Worm (Caenorhabditis elegans): Measurements from ENCODE around the gene F32H5.1.

The F32H5.1 gene

ce11 chrV:13357652-13358281, at the start of gene F32H5.1:
TSS of gene F32H5.1 (minus strand) at chrV:13358037.
- TF ChIP-seq lir-3 (tag; optimal IDR thresholded peaks at IDR 0.05) = no peak
- no peak for TF ChIP-seq daf-19 (GFP tag; conservative IDR thresholded peaks at IDR 0.05)
- TF ChIP-seq nhr-48 (tag; optimal IDR thresholded peaks at IDR 0.05) = no peak
- TF ChIP-seq hmg-1.1 (GFP tag; IDR thresholded peaks at IDR 0.05) = no peak
- TF ChIP-seq mes-2 (tag; optimal IDR thresholded peaks at IDR 0.05; ENCODE audit: poor library complexity, severe bottlenecking) = no peak
- TF ChIP-seq tra-1 (GFP tag; IDR thresholded peaks at IDR 0.05) = no peak
- TF ChIP-seq nhr-41 (GFP tag; IDR thresholded peaks at IDR 0.05) = no peak
- TF ChIP-seq set-16 (GFP tag; IDR thresholded peaks at IDR 0.05) = no peak
- TF ChIP-seq zip-2 (tag; optimal IDR thresholded peaks at IDR 0.05) = no peak
- TF ChIP-seq dve-1 (tag; optimal IDR thresholded peaks at IDR 0.05; ENCODE audit: insufficient read depth) = peak; percentile 31
- TF ChIP-seq madf-5 (GFP tag; IDR thresholded peaks at IDR 0.05) = no peak
- TF ChIP-seq lsy-2 (tag; optimal IDR thresholded peaks at IDR 0.05) = peak in 1 of 2 experiments; percentile 11
- no peak for TF ChIP-seq lin-13 (GFP tag; optimal IDR thresholded peaks at IDR 0.05)
- TF ChIP-seq nhr-76 (tag; optimal IDR thresholded peaks at IDR 0.05) = no peak
- no peak for TF ChIP-seq attf-4 (tag; optimal IDR thresholded peaks at IDR 0.05)
- no peak for TF ChIP-seq snpc-1.2 (GFP tag; IDR thresholded peaks at IDR 0.05)
- TF ChIP-seq skn-1 (tag; optimal IDR thresholded peaks at IDR 0.05) = no peak
- TF ChIP-seq lin-29 (GFP tag; IDR thresholded peaks at IDR 0.05) = no peak
- TF ChIP-seq nhr-102 (tag; optimal IDR thresholded peaks at IDR 0.05) = no peak
- no peak for TF ChIP-seq zfp-2 (tag; optimal IDR thresholded peaks at IDR 0.05)
- TF ChIP-seq snpc-4 (tag; optimal IDR thresholded peaks at IDR 0.05) = no peak
- TF ChIP-seq cey-2 (tag; optimal IDR thresholded peaks at IDR 0.05; ENCODE audit: borderline replicate concordance, insufficient read depth) = no peak
- TF ChIP-seq nhr-11 (tag; optimal IDR thresholded peaks at IDR 0.05) = no peak
- no peak for TF ChIP-seq unc-130 (GFP tag; optimal IDR thresholded peaks at IDR 0.05)
- no peak for TF ChIP-seq lin-15B (tag; optimal IDR thresholded peaks at IDR 0.05)
- no peak for TF ChIP-seq dmd-8 (GFP tag; IDR thresholded peaks at IDR 0.05)
- TF ChIP-seq aly-2 (tag; optimal IDR thresholded peaks at IDR 0.05) = no peak
- TF ChIP-seq unc-39 (tag; optimal IDR thresholded peaks at IDR 0.05) = no peak
- TF ChIP-seq nhr-28 (tag; optimal IDR thresholded peaks at IDR 0.05) = peak; percentile 42
- no peak for TF ChIP-seq Y105C5A.15 (GFP tag; IDR thresholded peaks at IDR 0.05)
- TF ChIP-seq lin-39 (tag; optimal IDR thresholded peaks at IDR 0.05) = no peak
- no peak for TF ChIP-seq pha-4 (GFP tag; IDR thresholded peaks at IDR 0.05)
- no peak for TF ChIP-seq pha-4 (tag; optimal IDR thresholded peaks at IDR 0.05)
- no peak for TF ChIP-seq ctbp-1 (GFP tag; IDR thresholded peaks at IDR 0.05)
- no peak for TF ChIP-seq hlh-30 (tag; optimal IDR thresholded peaks at IDR 0.05; ENCODE audit: insufficient read depth)
- TF ChIP-seq duxl-1 (tag; optimal IDR thresholded peaks at IDR 0.05; ENCODE audit: poor library complexity) = no peak
- no peak for TF ChIP-seq F37D6.2 (tag; optimal IDR thresholded peaks at IDR 0.05)
- TF ChIP-seq mdl-1 (tag; optimal IDR thresholded peaks at IDR 0.05) = no peak
- TF ChIP-seq nhr-10 (tag; optimal IDR thresholded peaks at IDR 0.05) = no peak
- TF ChIP-seq nhr-237 (tag; optimal IDR thresholded peaks at IDR 0.05) = no peak
- no peak for TF ChIP-seq php-3 (GFP tag; IDR thresholded peaks at IDR 0.05)
- TF ChIP-seq lin-38 (GFP tag; IDR thresholded peaks at IDR 0.05) = no peak
- TF ChIP-seq Y5F2A.4 (GFP tag; optimal IDR thresholded peaks at IDR 0.05) = no peak
- no peak for TF ChIP-seq zfp-3 (GFP tag; conservative IDR thresholded peaks at IDR 0.05)
- TF ChIP-seq F26F4.8 (GFP tag; conservative IDR thresholded peaks at IDR 0.05) = no peak
- no peak for TF ChIP-seq D1046.2 (GFP tag; IDR thresholded peaks at IDR 0.05)
- no peak for TF ChIP-seq egl-43 (GFP tag; IDR thresholded peaks at IDR 0.05)
- TF ChIP-seq mep-1 (tag; optimal IDR thresholded peaks at IDR 0.05) = no peak
- no peak for TF ChIP-seq F44E2.7 (GFP tag; IDR thresholded peaks at IDR 0.05)
- TF ChIP-seq ZK546.5 (tag; optimal IDR thresholded peaks at IDR 0.05) = no peak
- TF ChIP-seq dmd-6 (GFP tag; IDR thresholded peaks at IDR 0.05) = peak; percentile 67
- TF ChIP-seq pqm-1 (tag; optimal IDR thresholded peaks at IDR 0.05) = peak; percentile 88

Measured in whole organism, L4 larva.